Fruit fly (Drosophila melanogaster): ENCODE results near the gene CG5114.

The CG5114 gene

DNA sequence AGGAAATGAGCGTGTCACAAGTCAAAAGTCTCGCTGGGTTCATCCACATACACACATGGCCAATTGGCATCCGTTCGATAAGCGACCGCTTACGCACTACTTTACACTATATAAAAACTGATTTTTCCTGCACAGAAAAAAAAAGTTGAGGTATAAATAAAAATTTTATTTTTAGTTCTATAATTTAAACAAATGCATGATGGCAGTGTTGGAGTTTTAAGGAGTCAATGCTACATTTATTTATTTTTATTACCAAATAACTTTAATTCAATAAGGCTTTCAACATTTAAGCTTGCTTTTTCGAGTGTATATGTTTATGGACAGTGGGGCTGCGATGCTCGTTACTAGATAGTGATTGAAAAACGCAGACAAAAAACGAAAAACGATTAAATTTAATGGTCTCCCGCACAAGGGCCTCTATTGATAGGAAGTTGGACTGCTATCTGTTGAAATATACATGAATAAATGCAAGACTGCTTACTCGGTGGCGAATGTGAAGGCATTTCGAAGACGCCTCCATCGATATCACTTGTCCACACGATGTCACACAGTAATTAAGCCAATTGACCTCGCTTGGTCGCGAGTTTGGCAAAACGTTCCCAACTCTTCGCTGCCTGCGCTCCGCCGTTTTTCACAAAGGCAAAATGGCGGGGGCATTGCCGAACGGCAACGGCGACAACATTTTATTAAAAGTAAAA, 29.2 kb downstream of the CG5114 start (continued):
- peak; percentile 78 for TF ChIP-seq Asciz (GFP tag; optimal IDR thresholded peaks at IDR 0.05)
- peak; percentile 9; the same call in 1 of the 2 replicates for TF ChIP-seq CG43689 (GFP tag; IDR thresholded peaks at IDR 0.05)
- TF ChIP-seq CG12219 (GFP tag; optimal IDR thresholded peaks at IDR 0.05) = peak; percentile 54
- TF ChIP-seq Xrp1 (GFP tag; IDR thresholded peaks at IDR 0.05) = peak; percentile 87
- TF ChIP-seq fu2 (GFP tag; optimal IDR thresholded peaks at IDR 0.05) = no peak
- peak; percentile 30 for TF ChIP-seq CG6854 (GFP tag; optimal IDR thresholded peaks at IDR 0.05)
- peak; percentile 82 for TF ChIP-seq gsb-n (tag; optimal IDR thresholded peaks at IDR 0.05)
- TF ChIP-seq CG18619 (GFP tag; optimal IDR thresholded peaks at IDR 0.05) = peak; percentile 46
- peak; percentile 28; the same call in 1 of the 2 replicates for TF ChIP-seq CG9215 (GFP tag; IDR thresholded peaks at IDR 0.05)
- no peak for TF ChIP-seq crc (GFP tag; optimal IDR thresholded peaks at IDR 0.05)
- TF ChIP-seq sug (tag; optimal IDR thresholded peaks at IDR 0.05) = peak; percentile 52
- peak; percentile 52 for TF ChIP-seq CG4328 (GFP tag; optimal IDR thresholded peaks at IDR 0.05)
- peak; percentile 62 for TF ChIP-seq Hmr (GFP tag; optimal IDR thresholded peaks at IDR 0.05)
- no peak for TF ChIP-seq Ets97D (GFP tag; optimal IDR thresholded peaks at IDR 0.05)
- TF ChIP-seq toy (GFP tag; IDR thresholded peaks at IDR 0.05) = no peak
- no peak for TF ChIP-seq pb (GFP tag; optimal IDR thresholded peaks at IDR 0.05)
- peak; percentile 18 for TF ChIP-seq Camta (GFP tag; optimal IDR thresholded peaks at IDR 0.05)
- TF ChIP-seq corto (GFP tag; optimal IDR thresholded peaks at IDR 0.05) = no peak
- TF ChIP-seq NC2β (GFP tag; optimal IDR thresholded peaks at IDR 0.05) = no peak
- TF ChIP-seq pum (GFP tag; optimal IDR thresholded peaks at IDR 0.05) = peak; percentile 47
- peak; percentile 76 for TF ChIP-seq CG7556 (GFP tag; optimal IDR thresholded peaks at IDR 0.05)
- no peak for TF ChIP-seq stwl (tag; optimal IDR thresholded peaks at IDR 0.05)
- peak; percentile 65 for TF ChIP-seq Awh (GFP tag; IDR thresholded peaks at IDR 0.05)
- peak; percentile 88 for TF ChIP-seq CG7839 (tag; optimal IDR thresholded peaks at IDR 0.05)
- peak; percentile 32 for TF ChIP-seq ewg (GFP tag; optimal IDR thresholded peaks at IDR 0.05)
- TF ChIP-seq Myb (GFP tag; optimal IDR thresholded peaks at IDR 0.05) = no peak
- peak; percentile 72 for TF ChIP-seq ATbp (GFP tag; optimal IDR thresholded peaks at IDR 0.05)
- peak; percentile 50 for TF ChIP-seq CG4404 (GFP tag; IDR thresholded peaks at IDR 0.05)
- TF ChIP-seq CG10267 (tag; optimal IDR thresholded peaks at IDR 0.05) = peak; percentile 83
- TF ChIP-seq Atf3 (GFP tag; optimal IDR thresholded peaks at IDR 0.05) = no peak
- peak; percentile 29 for TF ChIP-seq CG16863 (GFP tag; optimal IDR thresholded peaks at IDR 0.05)
- TF ChIP-seq HHEX (GFP tag; optimal IDR thresholded peaks at IDR 0.05) = peak; percentile 71
- peak; percentile 67 for TF ChIP-seq cwo (GFP tag; optimal IDR thresholded peaks at IDR 0.05)
- TF ChIP-seq crp (GFP tag; optimal IDR thresholded peaks at IDR 0.05) = no peak
- TF ChIP-seq zfh1 (GFP tag; IDR thresholded peaks at IDR 0.05) = peak; percentile 76; the same call in 2 of the 3 replicates
- TF ChIP-seq CG7928 (GFP tag; optimal IDR thresholded peaks at IDR 0.05) = no peak
- peak; percentile 84 for TF ChIP-seq gcm (GFP tag; optimal IDR thresholded peaks at IDR 0.05)
- no peak for TF ChIP-seq ham (GFP tag; IDR thresholded peaks at IDR 0.05)
- TF ChIP-seq nau (GFP tag; optimal IDR thresholded peaks at IDR 0.05) = peak; percentile 25
- peak; percentile 82 for TF ChIP-seq CG15696 (tag; optimal IDR thresholded peaks at IDR 0.05)
- TF ChIP-seq Hey (tag; optimal IDR thresholded peaks at IDR 0.05) = no peak
- TF ChIP-seq row (GFP tag; IDR thresholded peaks at IDR 0.05) = peak; percentile 83
- no peak for TF ChIP-seq Dip2 (GFP tag; IDR thresholded peaks at IDR 0.05)
- TF ChIP-seq CG7987 (GFP tag; optimal IDR thresholded peaks at IDR 0.05) = peak; percentile 31
- peak; percentile 70 for TF ChIP-seq CG10366 (GFP tag; IDR thresholded peaks at IDR 0.05)
- TF ChIP-seq dysf (GFP tag; IDR thresholded peaks at IDR 0.05) = peak; percentile 68
- 0 out of 3 replicates have a peak, but pooled peaks have one; percentile 13 for TF ChIP-seq CG11560 (tag; IDR thresholded peaks at IDR 0.05)
- peak; percentile 64 for TF ChIP-seq CG32772 (GFP tag; IDR thresholded peaks at IDR 0.05)
- 0 out of 3 replicates have a peak, but pooled peaks have one; percentile 18 for TF ChIP-seq Dbx (GFP tag; IDR thresholded peaks at IDR 0.05)

Measured in whole organism, embryonic.